Worm (Caenorhabditis elegans) whole organism, L4/young adult: ENCODE results near the gene Y57G11C.38.

Experiments
- W03F9.2 ChIP-seq: fragments of 150-350 bp; optimal IDR thresholded peaks from 2 replicates; lab custom pipeline; 2014; ENCODE audit warnings: missing biosample characterization, missing genetic modification characterization
- dao-5 ChIP-seq: sonication (generic microtip); optimal IDR thresholded peaks from 2 replicates; lab custom pipeline; 2016; ENCODE audit warnings: missing genotype, missing genetic modification characterization, moderate library complexity, missing compliant biosample characterization
- him-1 ChIP-seq: sonication (generic microtip); optimal IDR thresholded peaks from 2 replicates; lab custom pipeline; 2016; ENCODE audit warnings: missing genotype, missing genetic modification reagents, missing genetic modification characterization, missing compliant biosample characterization

- TF ChIP-seq dao-5 (no peak), him-1 (tag; lab: Kevin White, UChicago) (no peak), W03F9.2 (tag; lab: Kevin White, UChicago) (no peak)
Observed at ce11 chrIV:14885584-14885983, 23.3 kb downstream of the Y57G11C.38 start.
